Fruit fly (Drosophila melanogaster) whole organism, embryonic: Measurements from ENCODE around the gene CBP.

Experiments used
- ATbp ChIP-seq: fragments of 200-800 bp; sonication (Bioruptor generic); optimal IDR thresholded peaks from 2 replicates; lab custom pipeline; 2017; ENCODE audit warnings: missing biosample characterization, mild to moderate bottlenecking, missing genetic modification characterization, missing genetic modification reagents
- Adf1 ChIP-seq: fragments of 200-800 bp; sonication (Bioruptor generic); IDR thresholded peaks from 2 replicates; pipeline ENCODE4 v1.3.6; 2022; ENCODE audit warnings: missing biosample characterization, missing genetic modification characterization
- CG10209 ChIP-seq: fragments of 200-800 bp; sonication (Bioruptor generic); optimal IDR thresholded peaks from 3 replicates; lab custom pipeline; 2017; ENCODE audit warnings: missing biosample characterization, mild to moderate bottlenecking, missing genetic modification characterization, missing genetic modification reagents
- CG10565 ChIP-seq: fragments of 200-800 bp; sonication (Bioruptor generic); optimal IDR thresholded peaks from 3 replicates; lab custom pipeline; 2016; ENCODE audit warnings: missing biosample characterization, mild to moderate bottlenecking, missing genetic modification characterization
- CG12299 ChIP-seq: fragments of 200-800 bp; sonication (Bioruptor generic); optimal IDR thresholded peaks from 2 replicates; lab custom pipeline; 2018; ENCODE audit warnings: missing biosample characterization, mild to moderate bottlenecking, missing genetic modification characterization
- CG13296 ChIP-seq: fragments of 200-800 bp; sonication (Bioruptor generic); optimal IDR thresholded peaks from 3 replicates; lab custom pipeline; 2018; ENCODE audit warnings: missing biosample characterization, mild to moderate bottlenecking, missing genetic modification characterization
- CG14710 ChIP-seq: fragments of 200-800 bp; sonication (Bioruptor generic); optimal IDR thresholded peaks from 3 replicates; lab custom pipeline; 2019; ENCODE audit warnings: missing biosample characterization, mild to moderate bottlenecking, missing genetic modification characterization, moderate library complexity
- CG1529 ChIP-seq: fragments of 200-800 bp; sonication (Bioruptor generic); optimal IDR thresholded peaks from 3 replicates; lab custom pipeline; 2018; ENCODE audit warnings: missing biosample characterization, missing genetic modification characterization
- CG15696 ChIP-seq: fragments of 200-800 bp; sonication (Bioruptor generic); optimal IDR thresholded peaks from 2 replicates; lab custom pipeline; 2019; ENCODE audit warnings: missing biosample characterization, mild to moderate bottlenecking, missing genetic modification characterization, moderate library complexity
- CG16863 ChIP-seq: fragments of 200-800 bp; sonication (Bioruptor generic); optimal IDR thresholded peaks from 3 replicates; lab custom pipeline; 2016; ENCODE audit warnings: missing biosample characterization, missing genetic modification characterization
- CG17802 ChIP-seq: fragments of 200-800 bp; sonication (Bioruptor generic); optimal IDR thresholded peaks from 2 replicates; lab custom pipeline; 2018; ENCODE audit warnings: missing biosample characterization, mild to moderate bottlenecking, missing genetic modification characterization, moderate library complexity
- CG17912 ChIP-seq: fragments of 200-800 bp; sonication (Bioruptor generic); optimal IDR thresholded peaks from 2 replicates; lab custom pipeline; 2018; ENCODE audit warnings: missing biosample characterization, mild to moderate bottlenecking, missing genetic modification characterization
- CG1832 ChIP-seq: fragments of 200-800 bp; sonication (Bioruptor generic); optimal IDR thresholded peaks from 2 replicates; lab custom pipeline; 2017; ENCODE audit warnings: missing biosample characterization, mild to moderate bottlenecking, missing genetic modification characterization, inconsistent platforms
- CG4360 ChIP-seq: fragments of 200-800 bp; sonication (Bioruptor generic); IDR thresholded peaks from 2 replicates; pipeline ENCODE4 v1.3.6; 2022; ENCODE audit warnings: missing biosample characterization, missing genetic modification characterization
- CG4730 ChIP-seq: fragments of 200-800 bp; sonication (Bioruptor generic); IDR thresholded peaks from 2 replicates; pipeline ENCODE4 v1.3.6; 2022; ENCODE audit warnings: missing biosample characterization, missing genetic modification characterization
- CG5180 ChIP-seq: fragments of 200-800 bp; sonication (Bioruptor generic); optimal IDR thresholded peaks from 3 replicates; lab custom pipeline; 2017; ENCODE audit warnings: missing biosample characterization, missing genetic modification characterization, mild to moderate bottlenecking, moderate library complexity, missing genetic modification reagents
- CG7786 ChIP-seq: fragments of 200-800 bp; sonication (Bioruptor generic); optimal IDR thresholded peaks from 2 replicates; lab custom pipeline; 2016; ENCODE audit warnings: missing biosample characterization, missing genetic modification characterization
- D19A ChIP-seq: fragments of 200-800 bp; optimal IDR thresholded peaks from 3 replicates; lab custom pipeline; 2019; ENCODE audit warnings: missing biosample characterization, mild to moderate bottlenecking, missing genetic modification characterization, moderate library complexity
- Dbx ChIP-seq: fragments of 200-800 bp; sonication (Bioruptor generic); IDR thresholded peaks from 3 replicates; pipeline ENCODE4 v1.3.6; 2022; ENCODE audit warnings: missing biosample characterization, missing genetic modification characterization
- Dll ChIP-seq: fragments of 200-800 bp; sonication (Bioruptor generic); IDR thresholded peaks from 4 replicates; pipeline ENCODE4 v1.3.6; 2022; ENCODE audit warnings: missing biosample characterization, missing genetic modification characterization; ENCODE audit not compliant: partially characterized antibody
- Eip74EF ChIP-seq, 2 experiments: fragments of 200-800 bp in 1 of 2; fragments of >200 bp in 1 of 2; sonication (Bioruptor generic) in 1 of 2; optimal IDR thresholded peaks; 2 replicates each; lab custom pipeline; 2017 to 2019; ENCODE audit warnings: missing biosample characterization in 2 of 2, missing genetic modification characterization in 2 of 2, mild to moderate bottlenecking in 1 of 2, moderate library complexity in 1 of 2
- Fer1 ChIP-seq: fragments of 200-800 bp; sonication (Bioruptor generic); optimal IDR thresholded peaks from 2 replicates; lab custom pipeline; 2017; ENCODE audit warnings: missing biosample characterization, mild to moderate bottlenecking, missing genetic modification characterization
- Gsc ChIP-seq: fragments of 200-800 bp; sonication (Bioruptor generic); IDR thresholded peaks from 2 replicates; pipeline ENCODE4 v1.3.6; 2022; ENCODE audit warnings: missing biosample characterization, missing genetic modification characterization
- HLH54F ChIP-seq: fragments of 200-800 bp; sonication (Bioruptor generic); optimal IDR thresholded peaks from 3 replicates; lab custom pipeline; 2016; ENCODE audit warnings: missing biosample characterization, missing genetic modification characterization
- Hand ChIP-seq: fragments of 200-800 bp; sonication (Bioruptor generic); optimal IDR thresholded peaks from 2 replicates; lab custom pipeline; 2017; ENCODE audit warnings: mild to moderate bottlenecking, missing biosample characterization, missing genetic modification reagents, missing genetic modification characterization
- Hr3 ChIP-seq: fragments of 200-800 bp; sonication (Bioruptor generic); optimal IDR thresholded peaks from 3 replicates; lab custom pipeline; 2016; ENCODE audit warnings: missing biosample characterization, missing genetic modification characterization
- MBD-R2 ChIP-seq: fragments of 200-800 bp; sonication (Bioruptor generic); IDR thresholded peaks from 2 replicates; pipeline ENCODE4 v1.3.6; 2022; ENCODE audit warnings: missing biosample characterization, missing genetic modification characterization
- MESR4 ChIP-seq: fragments of 200-800 bp; sonication (Bioruptor generic); optimal IDR thresholded peaks from 2 replicates; lab custom pipeline; 2018; ENCODE audit warnings: missing biosample characterization, mild to moderate bottlenecking, missing genetic modification characterization, moderate library complexity
- NC2α ChIP-seq: fragments of 200-800 bp; sonication (Bioruptor generic); optimal IDR thresholded peaks from 2 replicates; lab custom pipeline; 2016; ENCODE audit warnings: missing biosample characterization, missing genetic modification characterization
- NFAT ChIP-seq: fragments of 200-800 bp; sonication (Bioruptor generic); IDR thresholded peaks from 2 replicates; pipeline ENCODE4 v1.3.6; 2022; ENCODE audit warnings: missing biosample characterization, missing genetic modification characterization
- Oli ChIP-seq: fragments of 200-800 bp; sonication (Bioruptor generic); optimal IDR thresholded peaks from 2 replicates; lab custom pipeline; 2018; ENCODE audit warnings: missing biosample characterization, mild to moderate bottlenecking, missing genetic modification characterization, moderate library complexity
- Scr ChIP-seq: fragments of 200-800 bp; sonication (Bioruptor generic); IDR thresholded peaks from 2 replicates; pipeline ENCODE4 v1.3.6; 2022; ENCODE audit warnings: missing biosample characterization, missing genetic modification characterization; ENCODE audit not compliant: partially characterized antibody
- ato ChIP-seq: fragments of 200-800 bp; sonication (Bioruptor generic); IDR thresholded peaks from 2 replicates; pipeline ENCODE4 v1.3.6; 2022; ENCODE audit warnings: missing biosample characterization, missing genetic modification characterization; ENCODE audit not compliant: partially characterized antibody
- bigmax ChIP-seq: fragments of 200-800 bp; sonication (Bioruptor generic); optimal IDR thresholded peaks from 2 replicates; lab custom pipeline; 2018; ENCODE audit warnings: missing biosample characterization, mild to moderate bottlenecking, missing genetic modification characterization
- crp ChIP-seq, 2 experiments: fragments of 200-800 bp; sonication (Bioruptor generic); optimal IDR thresholded peaks; 2 replicates in 1 of 2; 3 replicates in 1 of 2; lab custom pipeline; 2017; ENCODE audit warnings: missing biosample characterization in 2 of 2, missing genetic modification characterization in 2 of 2, mild to moderate bottlenecking in 1 of 2, moderate library complexity in 1 of 2
- dm ChIP-seq: fragments of 200-800 bp; sonication (Bioruptor generic); optimal IDR thresholded peaks from 3 replicates; lab custom pipeline; 2016; ENCODE audit warnings: missing biosample characterization, missing genetic modification characterization
- dysf ChIP-seq: fragments of 200-800 bp; sonication (Bioruptor generic); IDR thresholded peaks from 3 replicates; pipeline ENCODE4 v1.3.6; 2022; ENCODE audit warnings: missing biosample characterization, missing genetic modification characterization
- gcm2 ChIP-seq: fragments of 200-800 bp; sonication (Bioruptor generic); optimal IDR thresholded peaks from 2 replicates; lab custom pipeline; 2016; ENCODE audit warnings: missing biosample characterization, missing genetic modification characterization
- grn ChIP-seq: fragments of 200-800 bp; sonication (Bioruptor generic); optimal IDR thresholded peaks from 3 replicates; lab custom pipeline; 2017; ENCODE audit warnings: missing biosample characterization, missing genetic modification characterization
- gsb-n ChIP-seq: fragments of 200-800 bp; sonication (Bioruptor generic); optimal IDR thresholded peaks from 3 replicates; lab custom pipeline; 2018; ENCODE audit warnings: missing biosample characterization, mild to moderate bottlenecking, missing genetic modification characterization
- hb ChIP-seq: fragments of 200-800 bp; sonication (Bioruptor generic); IDR thresholded peaks from 3 replicates; pipeline ENCODE4 v1.3.6; 2022; ENCODE audit warnings: missing biosample characterization, missing genetic modification characterization; ENCODE audit not compliant: partially characterized antibody
- hth ChIP-seq: fragments of >200 bp; optimal IDR thresholded peaks from 2 replicates; lab custom pipeline; 2017; ENCODE audit warnings: inconsistent platforms
- org-1 ChIP-seq: fragments of 200-800 bp; sonication (Bioruptor generic); optimal IDR thresholded peaks from 2 replicates; lab custom pipeline; 2017; ENCODE audit warnings: missing biosample characterization, missing genetic modification characterization
- pita ChIP-seq: fragments of 200-800 bp; sonication (Bioruptor generic); optimal IDR thresholded peaks from 2 replicates; lab custom pipeline; 2017; ENCODE audit warnings: missing biosample characterization, mild to moderate bottlenecking, missing genetic modification characterization
- seq ChIP-seq: fragments of 200-800 bp; sonication (Bioruptor generic); IDR thresholded peaks from 2 replicates; pipeline ENCODE4 v1.3.6; 2022; ENCODE audit warnings: missing biosample characterization, missing genetic modification characterization
- sim ChIP-seq: fragments of 200-800 bp; sonication (Bioruptor generic); IDR thresholded peaks from 2 replicates; pipeline ENCODE4 v1.3.6; 2022; ENCODE audit warnings: missing biosample characterization, missing genetic modification characterization
- ttk ChIP-seq: fragments of 200-800 bp; sonication (Bioruptor generic); IDR thresholded peaks from 2 replicates; pipeline ENCODE4 v2.1.2; 2022; ENCODE audit warnings: missing biosample characterization, missing genetic modification characterization
- zf30C ChIP-seq: fragments of 200-800 bp; sonication (Bioruptor generic); optimal IDR thresholded peaks from 3 replicates; lab custom pipeline; 2018; ENCODE audit warnings: missing biosample characterization, mild to moderate bottlenecking, missing genetic modification characterization

CBP gene

dm6 chrX:7291850-7292499, 45.2 kb upstream of the CBP start (continued):
- TF ChIP-seq Hr3 (peak; percentile 75), dm (peak; percentile 30), CG17802 (tag; lab: Kevin White, UChicago) (peak; percentile 46), MBD-R2 (GFP tag; lab: Robert Waterston, UW) (no peak), pita (no peak), NC2α (GFP tag; lab: Kevin White, UChicago) (no peak), ato (no peak), CG12299 (tag; lab: Kevin White, UChicago) (peak; percentile 65), dysf (GFP tag; lab: Robert Waterston, UW) (peak; percentile 65), Gsc (GFP tag; lab: Robert Waterston, UW) (peak; percentile 33; the same call in 1 of the 2 replicates), MESR4 (GFP tag; lab: Kevin White, UChicago) (no peak), NFAT (GFP tag; lab: Robert Waterston, UW) (no peak), CG5180 (GFP tag; lab: Kevin White, UChicago) (peak; percentile 59), CG4730 (peak; percentile 44), CG10565 (GFP tag; lab: Kevin White, UChicago) (peak; percentile 41), Dll (no peak), CG1832 (GFP tag; lab: Kevin White, UChicago) (no peak), CG15696 (tag; lab: Kevin White, UChicago) (peak; percentile 97), CG14710 (no peak), HLH54F (GFP tag; lab: Kevin White, UChicago) (peak; percentile 11), bigmax (GFP tag; lab: Kevin White, UChicago) (no peak), Fer1 (GFP tag; lab: Kevin White, UChicago) (peak; percentile 40), hth (lab: Kevin White, UChicago) (no peak), zf30C (GFP tag; lab: Kevin White, UChicago) (peak; percentile 96)

- TF ChIP-seq seq (GFP tag; lab: Robert Waterston, UW), result peak; percentile 43; the same call in 1 of the 2 replicates
- peak; percentile 75 for TF ChIP-seq CG4360 (GFP tag; lab: Robert Waterston, UW)
- peak; percentile 83 for TF ChIP-seq Oli (tag; lab: Kevin White, UChicago)
- TF ChIP-seq CG17912 (GFP tag; lab: Kevin White, UChicago), result peak; percentile 63
- TF ChIP-seq Eip74EF (GFP tag; optimal IDR thresholded peaks at IDR 0.05; lab: Kevin White, UChicago), result peak in 1 of 2 experiments; percentile 43
- no peak for TF ChIP-seq Scr (GFP tag; lab: Robert Waterston, UW)
- peak; percentile 86 for TF ChIP-seq ttk
- peak; percentile 72 for TF ChIP-seq D19A (tag; lab: Kevin White, UChicago)
- peak; percentile 74 for TF ChIP-seq CG10209 (GFP tag; lab: Kevin White, UChicago)
- peak; percentile 83 for TF ChIP-seq gsb-n (tag; lab: Kevin White, UChicago)
- peak; percentile 86; the same call in 1 of the 2 replicates for TF ChIP-seq sim (GFP tag; lab: Robert Waterston, UW)
- peak; percentile 87 for TF ChIP-seq ATbp (GFP tag; lab: Kevin White, UChicago)
- peak; percentile 67 for TF ChIP-seq org-1 (GFP tag; lab: Kevin White, UChicago)
- peak; percentile 76 for TF ChIP-seq CG1529
- TF ChIP-seq Dbx, result no peak
- peak; percentile 13 for TF ChIP-seq CG13296 (GFP tag; lab: Kevin White, UChicago)
- TF ChIP-seq hb (GFP tag; lab: Robert Waterston, UW), result no peak
- no peak for TF ChIP-seq grn (GFP tag; lab: Kevin White, UChicago)
- no peak for TF ChIP-seq Adf1 (GFP tag; lab: Robert Waterston, UW)
- TF ChIP-seq Hand (GFP tag; lab: Kevin White, UChicago), result no peak
- peak; percentile 78 for TF ChIP-seq CG16863 (GFP tag; lab: Kevin White, UChicago)
- TF ChIP-seq crp (GFP tag; optimal IDR thresholded peaks at IDR 0.05; lab: Kevin White, UChicago), result peak in 1 of 2 experiments; percentile 27
- peak; percentile 76 for TF ChIP-seq CG7786 (GFP tag; lab: Kevin White, UChicago)
- TF ChIP-seq gcm2 (GFP tag; lab: Kevin White, UChicago), result peak; percentile 22
Observed at dm6 chrX:7293133-7293873, 43.8 kb upstream of the CBP start.
